Worm (Caenorhabditis elegans): ENCODE measurements around the gene F13D12.8.
"Not testable (repeated sequence)": the region's sequence is repeated elsewhere in the genome, so short reads cannot be mapped to it uniquely, and the experiment has no call there.

F13D12.8 gene

DNA sequence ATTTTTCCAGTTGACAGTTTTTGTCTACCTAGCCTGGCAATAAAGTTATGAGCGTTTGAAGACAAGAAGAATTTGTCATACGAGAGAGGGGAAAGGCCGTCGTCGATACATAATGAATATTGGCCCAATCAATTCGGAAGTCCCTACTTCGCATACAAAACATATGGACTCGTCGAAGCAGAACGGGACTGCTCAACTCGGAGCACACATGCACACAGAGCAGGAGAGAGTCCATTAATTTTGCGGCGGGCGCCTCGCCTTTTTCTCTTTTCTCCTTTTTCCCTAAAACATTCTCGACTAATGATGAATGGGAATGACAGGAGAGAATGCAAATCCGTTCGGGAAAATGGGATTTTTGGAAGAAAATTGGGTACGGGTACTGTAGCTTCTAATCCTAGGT lies at the start of gene F13D12.8:
Gene F13D12.8 (minus strand): TSS at position 82 of the 400 bp plus-strand sequence.
- TF ChIP-seq unc-62 (GFP tag; optimal IDR thresholded peaks at IDR 0.05) = no peak

DNA sequence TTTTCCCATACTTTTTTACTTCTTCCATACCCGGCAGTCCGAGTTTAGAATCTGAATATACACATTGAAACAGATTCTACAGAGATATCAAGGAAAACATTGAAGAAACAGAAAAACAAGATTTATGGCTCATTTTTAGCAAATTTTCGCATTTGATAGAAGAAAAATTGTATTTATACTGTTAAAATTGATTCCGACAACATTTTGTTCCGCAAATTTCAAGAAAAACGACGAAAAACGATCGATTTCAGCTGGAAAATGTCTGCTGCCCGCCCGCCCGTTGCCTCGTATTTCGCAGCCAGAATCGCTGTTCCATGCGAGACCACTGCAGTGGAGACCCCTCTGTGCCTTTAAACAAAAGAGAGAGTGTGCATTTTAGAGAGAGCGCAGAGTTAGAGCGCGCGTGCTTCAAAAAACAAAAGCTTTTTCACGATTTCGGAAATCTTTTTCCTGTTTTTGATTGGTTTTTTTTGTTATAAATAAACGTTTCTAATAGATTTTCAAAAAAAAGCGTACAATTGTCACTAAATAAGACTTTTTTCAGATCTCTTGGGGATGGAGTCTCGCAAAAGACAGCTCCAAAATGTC lies 45.6 kb upstream of the F13D12.8 start, which contains the start of the genes patr-1 and dna-2:
Gene patr-1 (minus strand): TSS at position 51 of the 588 bp plus-strand sequence.
Gene dna-2 (plus strand): TSS at position 538 of the 588 bp plus-strand sequence.
- TF ChIP-seq unc-62 (GFP tag; optimal IDR thresholded peaks at IDR 0.05) = no peak

DNA sequence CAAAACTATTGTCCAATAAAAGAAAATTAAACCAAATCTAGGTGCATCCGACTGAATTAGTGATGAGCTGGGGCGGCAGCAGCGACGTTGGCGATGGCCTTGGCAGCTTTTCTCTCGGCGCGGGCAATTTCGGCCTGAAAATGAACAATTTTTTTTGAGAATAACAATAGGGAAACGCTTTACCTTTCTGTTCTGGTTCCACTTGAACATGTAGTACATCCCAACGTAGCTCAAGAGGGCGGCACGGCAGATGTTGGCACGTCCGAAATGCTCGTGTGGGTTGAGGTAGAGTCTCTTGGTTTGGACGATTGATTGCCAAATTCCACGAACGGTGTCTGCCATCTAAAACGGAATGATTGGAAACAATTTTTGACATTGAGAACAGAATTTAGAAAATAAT lies 41.8 kb upstream of the F13D12.8 start, which contains the start of gene F44E5.1:
Gene F44E5.1 (minus strand): TSS at position 342 of the 400 bp plus-strand sequence.
- TF ChIP-seq unc-62 (GFP tag; optimal IDR thresholded peaks at IDR 0.05) = no peak

DNA sequence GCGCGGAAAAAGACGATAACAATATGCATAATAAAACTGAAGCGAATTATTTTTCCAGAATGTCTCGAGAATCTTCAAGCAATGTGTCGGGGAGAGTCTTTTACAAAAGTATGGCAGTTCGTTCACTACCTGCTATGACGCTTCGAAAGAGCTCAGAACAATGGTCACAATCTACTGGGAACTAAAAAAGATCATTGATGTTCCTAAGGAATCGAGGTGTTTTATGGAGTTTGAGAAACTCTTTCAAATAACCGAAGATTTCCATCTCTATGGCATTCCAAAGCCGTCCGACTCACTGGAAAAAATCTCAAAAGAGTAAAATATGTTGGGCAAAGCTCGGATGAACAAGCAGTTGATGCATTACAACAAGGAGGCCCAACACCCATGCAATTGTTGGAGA lies 40.0 kb upstream of the F13D12.8 start, which contains the start of gene F44E5.15:
Gene F44E5.15 (plus strand): TSS at position 301 of the 400 bp plus-strand sequence.
- no peak for TF ChIP-seq unc-62 (GFP tag; optimal IDR thresholded peaks at IDR 0.05)

DNA sequence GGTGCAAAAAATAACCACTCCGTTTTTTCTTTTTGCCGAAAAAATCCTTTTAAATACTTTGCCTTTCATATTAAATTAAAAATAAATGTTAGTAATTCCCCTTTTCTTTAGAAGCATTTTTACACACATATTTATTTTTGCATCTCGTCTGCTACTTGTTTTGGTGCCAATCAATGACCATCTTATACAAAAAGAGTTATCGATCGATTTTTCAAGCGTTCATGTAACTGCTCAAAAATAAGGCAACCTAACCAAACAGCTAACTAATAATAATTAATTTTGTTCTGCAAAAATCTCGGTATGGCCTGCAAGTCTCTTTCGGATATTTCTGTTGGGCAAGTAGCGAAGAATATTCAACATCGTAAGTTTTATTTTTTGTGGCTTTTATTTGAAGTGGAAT lies 34.1 kb upstream of the F13D12.8 start, which contains the start of gene F44E5.2:
Gene F44E5.2 (plus strand): TSS at position 301 of the 400 bp plus-strand sequence.
- TF ChIP-seq unc-62 (GFP tag; optimal IDR thresholded peaks at IDR 0.05) = no peak

DNA sequence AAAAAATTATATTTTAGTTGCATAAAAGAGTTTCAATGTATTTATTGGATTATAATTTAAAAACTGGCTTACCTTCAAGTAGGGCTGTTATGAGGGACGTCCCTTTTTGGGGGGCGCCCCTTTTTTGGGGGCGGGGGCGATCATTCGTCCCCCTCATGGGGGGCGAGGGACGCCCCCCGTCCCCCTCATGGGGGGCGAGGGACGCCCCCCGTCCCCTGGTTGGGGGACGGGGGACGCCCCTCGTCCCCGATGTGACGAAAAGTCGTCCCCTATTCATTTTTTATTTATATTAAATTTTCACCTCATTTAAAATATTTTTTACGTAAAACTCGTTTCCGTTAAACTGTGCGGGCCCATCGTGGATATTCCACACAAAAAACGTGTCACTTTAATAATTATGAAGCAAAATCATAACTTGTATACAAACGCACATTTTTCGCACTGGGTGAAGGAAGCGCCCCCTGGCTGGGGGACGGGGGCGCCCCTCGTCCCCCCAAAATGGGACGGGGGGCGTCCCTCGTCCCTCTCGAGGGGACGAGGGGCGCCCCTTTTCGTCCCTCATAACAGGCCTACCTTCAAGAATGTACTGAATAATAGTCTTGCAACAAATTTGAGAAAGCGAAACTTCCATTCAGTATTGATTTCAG lies 33.2 kb upstream of the F13D12.8 start:
- no peak for TF ChIP-seq unc-62 (GFP tag; optimal IDR thresholded peaks at IDR 0.05)

DNA sequence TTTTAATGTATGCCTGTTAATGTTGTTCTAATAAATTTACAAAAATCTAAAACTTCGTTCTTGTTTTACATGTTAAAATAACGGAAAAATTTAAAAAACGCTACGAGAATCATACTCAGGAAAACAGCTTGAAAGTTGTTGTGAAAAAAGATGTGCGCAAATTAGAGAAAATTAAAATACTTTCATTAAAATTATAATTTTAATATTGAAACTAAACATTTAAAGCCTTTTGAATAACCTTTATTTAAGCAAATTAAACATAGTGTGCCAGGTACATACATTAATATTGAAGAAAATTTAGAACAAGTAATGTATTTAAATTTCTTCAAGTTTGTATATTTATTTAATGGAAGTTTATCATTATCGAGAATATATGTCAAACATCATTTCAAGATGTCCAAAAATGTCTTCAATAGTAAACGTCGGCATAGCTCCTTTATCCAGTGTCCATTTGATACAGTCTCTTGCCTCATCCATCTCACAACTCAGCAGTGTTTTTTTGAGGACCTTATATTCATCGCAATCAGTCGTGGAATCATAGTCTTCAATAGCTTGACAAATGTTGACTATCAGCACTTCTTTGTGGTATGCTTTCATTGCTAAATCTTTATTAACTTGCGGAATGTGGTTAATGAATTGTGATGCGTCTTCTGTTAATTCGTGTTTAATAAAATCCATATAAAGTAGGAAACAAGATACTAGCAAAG lies 29.6 kb upstream of the F13D12.8 start:
- no peak for TF ChIP-seq unc-62 (GFP tag; optimal IDR thresholded peaks at IDR 0.05)

DNA sequence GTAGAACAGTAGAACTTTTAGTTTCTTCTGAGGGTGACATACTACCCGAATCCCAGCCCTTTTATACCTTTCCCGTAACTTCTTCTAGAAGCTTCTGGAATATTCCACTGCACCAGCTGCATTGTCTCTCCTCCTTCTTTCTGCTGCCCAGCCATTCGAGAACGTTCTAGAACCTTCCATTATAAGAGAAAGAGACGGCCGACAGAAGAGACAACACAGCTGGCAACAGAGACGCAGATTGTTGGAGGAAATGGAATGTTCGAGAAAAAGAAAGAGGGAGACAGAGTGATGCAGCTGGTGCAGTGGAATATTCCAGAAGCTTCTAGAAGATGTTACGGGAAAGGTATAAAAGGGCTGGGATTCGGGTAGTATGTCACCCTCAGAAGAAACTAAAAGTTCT lies 26.9 kb upstream of the F13D12.8 start, which contains the start of the genes F44E5.4 and F44E5.5:
Gene F44E5.4 (minus strand): TSS at position 35 of the 400 bp plus-strand sequence.
Gene F44E5.5 (plus strand): TSS at position 386 of the 400 bp plus-strand sequence.
- not testable (repeated sequence) for TF ChIP-seq unc-62 (GFP tag; optimal IDR thresholded peaks at IDR 0.05)

DNA sequence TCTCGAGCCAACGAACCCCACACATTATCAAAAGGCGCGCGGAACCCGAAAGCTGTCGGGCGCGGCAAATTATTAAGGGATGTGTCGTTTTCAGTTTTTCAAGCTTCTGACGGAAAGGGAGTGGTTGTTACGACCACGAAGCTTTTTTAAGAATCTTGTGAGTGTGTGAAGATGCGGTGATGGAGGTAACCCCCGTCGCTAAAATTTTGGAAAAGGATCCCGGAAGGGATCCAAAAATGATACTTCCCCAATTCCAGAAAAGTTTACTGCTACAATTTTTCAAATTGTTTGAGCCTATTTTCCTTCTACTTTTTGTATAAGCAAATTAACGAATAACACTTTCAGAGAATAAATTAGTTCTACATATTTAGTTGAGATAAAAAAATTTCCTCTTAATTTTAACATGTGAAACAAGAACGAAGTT lies 24.3 kb upstream of the F13D12.8 start:
- TF ChIP-seq unc-62 (GFP tag; optimal IDR thresholded peaks at IDR 0.05) = no peak

DNA sequence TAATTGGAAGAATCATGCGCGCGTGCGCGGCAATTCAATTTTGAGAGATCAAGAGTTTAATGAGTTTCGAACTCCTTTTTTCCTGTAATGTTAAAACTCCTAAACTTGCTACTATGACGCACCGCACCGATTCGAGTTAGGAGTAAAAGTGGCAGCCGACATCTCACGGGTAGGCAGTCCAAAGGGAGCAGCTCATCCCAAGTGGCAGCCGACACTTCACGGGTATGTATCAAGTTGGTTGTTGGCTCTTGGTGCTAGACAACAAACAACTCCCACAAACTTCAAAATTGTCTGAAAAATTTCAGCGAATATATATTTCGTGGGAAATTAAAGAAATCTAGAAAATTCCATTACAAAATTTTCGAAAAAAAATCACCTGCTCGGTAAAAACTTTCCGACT lies 20.8 kb upstream of the F13D12.8 start:
- no peak for TF ChIP-seq unc-62 (GFP tag; optimal IDR thresholded peaks at IDR 0.05)

DNA sequence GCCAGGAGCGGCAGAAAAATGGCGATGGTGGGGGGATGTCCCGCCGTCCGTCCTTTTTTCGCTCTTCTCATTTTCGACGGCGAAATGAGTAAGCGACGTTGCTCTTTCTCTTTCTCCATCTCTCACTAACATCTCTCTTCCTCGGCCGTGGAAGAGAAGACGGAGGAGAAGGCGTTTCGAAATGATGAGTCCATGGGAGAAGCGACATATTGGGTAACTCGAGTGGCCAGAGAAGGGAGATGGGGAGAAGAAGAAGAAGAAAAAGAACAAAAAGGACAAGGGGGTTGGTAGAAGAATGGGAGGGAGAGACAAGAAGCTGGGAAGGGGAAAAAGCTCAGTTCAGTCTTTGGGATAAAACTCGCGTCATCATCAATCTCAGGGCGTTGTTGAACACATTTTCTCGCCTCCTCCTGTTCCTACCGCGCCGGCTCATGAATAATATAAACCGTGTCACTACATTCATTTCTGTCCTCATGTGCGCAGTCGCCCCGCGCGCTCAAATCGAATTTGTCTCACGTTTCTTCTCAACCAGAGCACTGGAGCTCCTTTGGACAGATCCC lies 19.3 kb upstream of the F13D12.8 start:
- TF ChIP-seq unc-62 (GFP tag; optimal IDR thresholded peaks at IDR 0.05) = no peak

DNA sequence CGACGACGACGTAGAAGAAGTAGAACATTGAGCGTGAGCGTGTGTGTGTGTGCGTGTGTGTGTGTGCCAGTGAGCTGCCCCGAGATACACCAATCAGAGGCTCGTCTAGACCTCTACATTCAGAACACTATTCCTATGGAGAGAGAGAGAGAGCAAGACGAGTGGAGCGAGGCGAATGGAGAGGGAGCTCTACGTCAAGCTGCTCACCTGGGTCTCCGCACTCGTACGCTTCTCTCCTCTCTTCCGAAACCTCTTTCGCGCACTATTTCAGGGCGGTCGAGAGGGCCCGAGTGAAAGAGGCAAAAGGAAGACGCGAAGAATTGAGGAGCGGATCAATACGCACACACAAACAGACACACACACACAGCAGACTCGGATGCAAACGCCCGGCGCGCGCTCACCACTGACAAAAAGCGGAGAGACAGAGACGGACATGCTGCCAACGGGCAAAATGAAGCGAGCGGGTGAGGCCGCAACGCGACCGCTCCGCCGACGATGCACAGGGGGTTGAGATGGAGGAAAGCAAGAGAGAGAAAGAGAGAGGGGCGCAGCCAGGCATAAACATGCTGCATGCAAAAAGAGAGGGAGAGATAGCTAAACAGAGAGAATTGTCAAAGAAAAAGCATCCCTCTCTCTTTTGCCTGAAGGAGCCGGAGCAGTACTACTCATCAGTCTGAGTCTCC lies 17.2 kb upstream of the F13D12.8 start:
- TF ChIP-seq unc-62 (GFP tag; optimal IDR thresholded peaks at IDR 0.05) = no peak

DNA sequence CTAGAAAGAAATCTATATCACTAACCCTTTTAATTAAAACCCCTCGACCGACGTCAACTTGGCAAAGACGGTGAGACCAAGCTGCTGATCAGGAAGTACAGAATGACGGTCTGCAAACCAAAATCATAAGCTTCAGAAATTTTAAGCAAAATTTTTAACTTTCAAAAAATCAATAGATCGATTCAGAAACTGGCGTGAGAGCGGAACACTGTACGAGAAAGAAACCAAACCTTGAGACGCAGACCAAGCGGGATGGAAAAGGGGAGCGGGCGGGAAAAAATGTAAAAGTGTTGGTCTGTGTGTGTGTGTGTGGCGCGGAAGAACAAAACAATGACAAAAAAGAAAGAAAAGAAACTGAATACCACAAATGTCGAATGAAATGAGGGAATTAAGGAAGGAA lies 16.1 kb upstream of the F13D12.8 start, which contains the start of the genes F44E5.17 and gpb-1:
Gene F44E5.17 (minus strand): TSS at position 101 of the 400 bp plus-strand sequence.
Gene gpb-1 (minus strand): TSS at position 118 of the 400 bp plus-strand sequence.
- no peak for TF ChIP-seq unc-62 (GFP tag; optimal IDR thresholded peaks at IDR 0.05)

DNA sequence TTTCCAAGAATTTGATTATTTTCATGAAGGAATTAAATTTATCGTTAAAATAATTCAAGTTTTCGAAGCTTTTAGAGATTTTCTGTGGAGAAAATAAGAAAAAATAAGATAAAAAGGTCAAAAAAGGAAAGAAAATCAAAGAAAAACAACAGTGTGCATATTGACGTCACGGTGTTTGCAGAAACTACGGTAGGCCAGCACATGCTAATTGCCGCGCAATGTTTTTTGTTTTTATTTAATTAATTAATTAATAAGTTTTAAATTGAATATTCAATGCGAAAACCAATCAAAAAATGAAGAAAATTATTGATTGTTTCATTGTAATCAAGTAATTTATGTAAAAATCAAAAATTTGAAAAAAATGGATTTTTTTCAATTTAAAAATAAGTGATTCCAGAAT lies 15.5 kb upstream of the F13D12.8 start:
- TF ChIP-seq unc-62 (GFP tag; optimal IDR thresholded peaks at IDR 0.05) = no peak

DNA sequence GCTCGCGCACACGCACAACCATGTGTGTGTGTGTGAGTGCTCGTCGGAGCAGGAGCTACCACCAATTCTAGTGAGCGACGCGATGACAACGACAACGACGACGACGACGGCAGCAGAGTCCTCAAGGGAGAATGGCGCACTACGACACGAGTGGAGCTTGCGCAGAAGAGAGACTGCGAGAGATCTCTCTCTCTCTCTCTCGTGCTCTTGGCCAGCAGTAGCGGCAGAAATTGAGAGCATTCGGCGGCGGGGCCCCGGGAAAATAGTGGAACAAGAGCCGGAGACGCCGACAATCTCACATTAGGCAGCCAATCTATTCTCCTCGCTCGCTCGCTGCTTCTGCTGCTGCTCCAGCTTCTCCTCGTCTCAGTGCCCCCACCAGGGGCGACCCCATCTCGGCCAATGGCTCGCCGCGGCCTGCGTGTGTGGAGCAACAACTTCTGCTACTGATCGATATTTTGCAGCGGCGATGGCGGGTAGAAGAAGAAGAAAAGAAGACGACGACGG lies 14.4 kb upstream of the F13D12.8 start:
- TF ChIP-seq unc-62 (GFP tag; optimal IDR thresholded peaks at IDR 0.05) = no peak
